Fruit fly (Drosophila melanogaster) whole organism, adult: ENCODE data around the gene CG1801.

Experiments
- CG11617 ChIP-seq: fragments of 200-800 bp; sonication (Bioruptor generic); optimal IDR thresholded peaks from 2 replicates; lab custom pipeline; 2017; ENCODE audit warnings: mild to moderate bottlenecking, missing biosample characterization, missing genetic modification reagents, missing genetic modification characterization
- CG12768 ChIP-seq: fragments of 200-800 bp; sonication (Bioruptor generic); optimal IDR thresholded peaks from 2 replicates; lab custom pipeline; 2017; ENCODE audit warnings: missing biosample characterization, missing genetic modification characterization, mild to moderate bottlenecking, moderate library complexity, missing genetic modification reagents
- CG14711 ChIP-seq: fragments of 200-800 bp; sonication (Bioruptor generic); optimal IDR thresholded peaks from 2 replicates; lab custom pipeline; 2018; ENCODE audit warnings: missing biosample characterization, mild to moderate bottlenecking, missing genetic modification characterization, moderate library complexity
- CG1620 ChIP-seq: fragments of 200-800 bp; sonication (Bioruptor generic); optimal IDR thresholded peaks from 2 replicates; lab custom pipeline; 2016; ENCODE audit warnings: missing biosample characterization, missing genetic modification characterization
- CG33017 ChIP-seq: fragments of 200-800 bp; sonication (Bioruptor generic); optimal IDR thresholded peaks from 2 replicates; lab custom pipeline; 2018; ENCODE audit warnings: missing biosample characterization, mild to moderate bottlenecking, missing genetic modification characterization, moderate library complexity
- CG5204 ChIP-seq: fragments of 200-800 bp; sonication (Bioruptor generic); optimal IDR thresholded peaks from 2 replicates; lab custom pipeline; 2016; ENCODE audit warnings: missing biosample characterization, missing genetic modification characterization
- CG7045 ChIP-seq: fragments of 200-800 bp; sonication (Bioruptor generic); optimal IDR thresholded peaks from 2 replicates; lab custom pipeline; 2017; ENCODE audit warnings: missing biosample characterization, mild to moderate bottlenecking, missing genetic modification characterization
- CG7101 ChIP-seq: fragments of 200-800 bp; sonication (Bioruptor generic); optimal IDR thresholded peaks from 2 replicates; lab custom pipeline; 2018; ENCODE audit warnings: missing biosample characterization, mild to moderate bottlenecking, missing genetic modification characterization, moderate library complexity
- Clk ChIP-seq: fragments of 200-800 bp; sonication (Bioruptor generic); optimal IDR thresholded peaks from 2 replicates; lab custom pipeline; 2017; ENCODE audit warnings: missing biosample characterization, missing genetic modification characterization
- Crg-1 ChIP-seq: fragments of 200-800 bp; sonication (Bioruptor generic); optimal IDR thresholded peaks from 2 replicates; lab custom pipeline; 2016; ENCODE audit warnings: missing biosample characterization, missing genetic modification characterization
- Hr96 ChIP-seq: fragments of 200-800 bp; sonication (Bioruptor generic); optimal IDR thresholded peaks from 2 replicates; lab custom pipeline; 2016; ENCODE audit warnings: missing biosample characterization, missing genetic modification characterization
- Mnt ChIP-seq: fragments of 200-800 bp; sonication (Bioruptor generic); optimal IDR thresholded peaks from 2 replicates; lab custom pipeline; 2016; ENCODE audit warnings: missing biosample characterization, mild to moderate bottlenecking, missing genetic modification characterization
- bab1 ChIP-seq: fragments of 200-800 bp; sonication (Bioruptor generic); optimal IDR thresholded peaks from 3 replicates; lab custom pipeline; 2019; ENCODE audit warnings: missing biosample characterization, mild to moderate bottlenecking, missing genetic modification characterization, moderate library complexity
- cic ChIP-seq: fragments of 200-800 bp; sonication (Bioruptor generic); optimal IDR thresholded peaks from 2 replicates; lab custom pipeline; 2017; ENCODE audit warnings: missing biosample characterization, mild to moderate bottlenecking, missing genetic modification characterization, moderate library complexity
- cnc ChIP-seq, 2 experiments: fragments of >200 bp; optimal IDR thresholded peaks; 2 replicates each; lab custom pipeline; 2017
- kay ChIP-seq: fragments of 200-800 bp; sonication (Bioruptor generic); peaks from one replicate; lab custom pipeline; 2016; ENCODE audit warnings: missing biosample characterization, missing genetic modification characterization, borderline replicate concordance
- ovo ChIP-seq: fragments of 200-800 bp; sonication (Bioruptor generic); optimal IDR thresholded peaks from 2 replicates; lab custom pipeline; 2016; ENCODE audit warnings: missing biosample characterization, missing genetic modification characterization
- pad ChIP-seq: fragments of 200-800 bp; sonication (Bioruptor generic); optimal IDR thresholded peaks from 3 replicates; lab custom pipeline; 2017; ENCODE audit warnings: missing biosample characterization, missing genetic modification characterization, mild to moderate bottlenecking, moderate library complexity, missing genetic modification reagents
- tj ChIP-seq: fragments of 200-800 bp; sonication (Bioruptor generic); optimal IDR thresholded peaks from 3 replicates; lab custom pipeline; 2017; ENCODE audit warnings: missing biosample characterization, mild to moderate bottlenecking, missing genetic modification characterization, moderate library complexity
- toe ChIP-seq: fragments of 200-800 bp; sonication (Bioruptor generic); optimal IDR thresholded peaks from 2 replicates; lab custom pipeline; 2016; ENCODE audit warnings: missing biosample characterization, missing genetic modification characterization

Gene CG1801

dm6 chrX:21338153-21338552 lies 20.8 kb upstream of the CG1801 start:
- TF ChIP-seq kay (GFP tag; lab: Kevin White, UChicago) (no peak), ovo (peak; percentile 18)

- TF ChIP-seq CG12768 (GFP tag; lab: Kevin White, UChicago) (no peak), Clk (GFP tag; lab: Kevin White, UChicago) (no peak), CG7101 (no peak), Hr96 (GFP tag; lab: Kevin White, UChicago) (no peak), bab1 (GFP tag; lab: Kevin White, UChicago) (no peak), cnc (optimal IDR thresholded peaks at IDR 0.05; lab: Kevin White, UChicago) (no peak), CG7045 (GFP tag; lab: Kevin White, UChicago) (no peak), CG33017 (tag; lab: Kevin White, UChicago) (no peak), cic (GFP tag; lab: Kevin White, UChicago) (no peak)
Observed at dm6 chrX:21337057-21337456, 19.7 kb upstream of the CG1801 start.

- no peak for TF ChIP-seq CG7101
- TF ChIP-seq CG1620 (GFP tag; lab: Kevin White, UChicago) = no peak
- TF ChIP-seq pad (GFP tag; lab: Kevin White, UChicago) = no peak
- TF ChIP-seq Clk (GFP tag; lab: Kevin White, UChicago) = no peak
- no peak for TF ChIP-seq Crg-1
- TF ChIP-seq bab1 (GFP tag; lab: Kevin White, UChicago) = no peak
- no peak for TF ChIP-seq CG12768 (GFP tag; lab: Kevin White, UChicago)
- no peak for TF ChIP-seq CG11617 (GFP tag; lab: Kevin White, UChicago)
- TF ChIP-seq cic (GFP tag; lab: Kevin White, UChicago) = no peak
- TF ChIP-seq tj (GFP tag; lab: Kevin White, UChicago) = no peak
- TF ChIP-seq Hr96 (GFP tag; lab: Kevin White, UChicago) = no peak
- no peak for TF ChIP-seq CG7045 (GFP tag; lab: Kevin White, UChicago)
Observed at dm6 chrX:21334522-21335104, 17.3 kb upstream of the CG1801 start.

dm6 chrX:21333135-21333534 lies 15.8 kb upstream of the CG1801 start:
- TF ChIP-seq CG7101 (no peak), CG14711 (tag; lab: Kevin White, UChicago) (no peak), toe (GFP tag; lab: Kevin White, UChicago) (no peak), Mnt (no peak), cnc (optimal IDR thresholded peaks at IDR 0.05; lab: Kevin White, UChicago) (no peak), pad (GFP tag; lab: Kevin White, UChicago) (no peak), CG33017 (tag; lab: Kevin White, UChicago) (no peak), Crg-1 (no peak), CG11617 (GFP tag; lab: Kevin White, UChicago) (no peak), cic (GFP tag; lab: Kevin White, UChicago) (no peak), ovo (no peak), CG12768 (GFP tag; lab: Kevin White, UChicago) (no peak), CG5204 (no peak), bab1 (GFP tag; lab: Kevin White, UChicago) (no peak), tj (GFP tag; lab: Kevin White, UChicago) (no peak), CG1620 (GFP tag; lab: Kevin White, UChicago) (no peak), kay (GFP tag; lab: Kevin White, UChicago) (no peak), Hr96 (GFP tag; lab: Kevin White, UChicago) (no peak)

- TF ChIP-seq CG7101 (peak; percentile 27), toe (GFP tag; lab: Kevin White, UChicago) (no peak), tj (GFP tag; lab: Kevin White, UChicago) (peak; percentile 94), ovo (no peak), Mnt (peak; percentile 51), CG7045 (GFP tag; lab: Kevin White, UChicago) (no peak), CG11617 (GFP tag; lab: Kevin White, UChicago) (peak; percentile 8), CG12768 (GFP tag; lab: Kevin White, UChicago) (no peak), Hr96 (GFP tag; lab: Kevin White, UChicago) (no peak), cic (GFP tag; lab: Kevin White, UChicago) (no peak), Crg-1 (no peak), kay (GFP tag; lab: Kevin White, UChicago) (no peak), CG5204 (no peak), pad (GFP tag; lab: Kevin White, UChicago) (peak; percentile 36), bab1 (GFP tag; lab: Kevin White, UChicago) (peak; percentile 15)
Observed at dm6 chrX:21323933-21324688, 6.8 kb upstream of the CG1801 start, which contains the start of the genes Dd and CG1486. TSS of gene Dd (minus strand) at chrX:21324009. TSS of gene CG1486 (plus strand) at chrX:21324046.

dm6 chrX:21323171-21323695 lies 5.9 kb upstream of the CG1801 start:
- no peak for TF ChIP-seq kay (GFP tag; lab: Kevin White, UChicago)
- TF ChIP-seq CG5204 = no peak
- no peak for TF ChIP-seq CG11617 (GFP tag; lab: Kevin White, UChicago)
- TF ChIP-seq tj (GFP tag; lab: Kevin White, UChicago) = no peak
- TF ChIP-seq CG1620 (GFP tag; lab: Kevin White, UChicago) = no peak
- TF ChIP-seq cic (GFP tag; lab: Kevin White, UChicago) = no peak
- no peak for TF ChIP-seq Clk (GFP tag; lab: Kevin White, UChicago)
- no peak for TF ChIP-seq CG12768 (GFP tag; lab: Kevin White, UChicago)
- no peak for TF ChIP-seq pad (GFP tag; lab: Kevin White, UChicago)
- no peak for TF ChIP-seq CG14711 (tag; lab: Kevin White, UChicago)
- no peak for TF ChIP-seq CG7101
- TF ChIP-seq cnc (optimal IDR thresholded peaks at IDR 0.05; lab: Kevin White, UChicago) = no peak
